Worm (Caenorhabditis elegans): ENCODE measurements around the gene F28A10.5.
A peak's percentile ranks its signal among the peaks of the same experiment; 100 is the strongest.

F28A10.5 gene

DNA sequence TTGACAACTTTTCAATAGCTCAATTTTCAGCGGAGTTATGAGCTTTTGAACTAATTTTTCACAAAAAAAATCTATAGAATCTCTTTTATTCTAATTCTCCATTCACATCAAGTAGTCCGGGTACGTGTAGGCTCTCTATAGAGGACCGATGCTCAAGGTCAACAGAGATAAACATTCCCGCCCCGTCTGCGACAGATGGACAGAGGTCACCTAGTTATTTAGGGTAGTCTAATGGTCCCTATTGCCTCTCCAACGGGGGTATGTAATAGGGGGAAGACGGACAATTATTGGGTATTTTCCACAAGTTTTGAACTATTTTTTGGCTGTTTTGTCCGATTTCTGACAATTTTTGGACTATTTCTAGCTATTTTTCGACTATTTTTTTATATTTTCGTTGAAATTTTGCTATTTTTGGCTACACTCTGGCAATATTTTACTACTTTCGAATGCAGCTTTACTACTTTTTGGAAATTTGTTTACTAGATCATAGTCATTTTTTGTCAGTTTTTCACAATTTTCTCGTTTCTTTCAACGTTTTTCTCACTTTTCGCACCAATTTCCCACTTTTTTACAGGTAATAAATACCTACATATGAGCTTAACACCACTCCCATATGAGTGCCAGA is 17.9 kb upstream of the F28A10.5 start, which contains the start of gene fbxc-51:
Gene fbxc-51 (plus strand): TSS at position 575 of the 625 bp plus-strand sequence.
- TF ChIP-seq somi-1 (GFP tag; optimal IDR thresholded peaks at IDR 0.05): no peak
- no peak for TF ChIP-seq ekl-4 (GFP tag; IDR thresholded peaks at IDR 0.05)
- no peak for TF ChIP-seq die-1 (tag; optimal IDR thresholded peaks at IDR 0.05)
- TF ChIP-seq F49E8.2 (tag; optimal IDR thresholded peaks at IDR 0.05; ENCODE audit: insufficient read depth): no peak
- no peak for TF ChIP-seq cebp-1 (GFP tag; IDR thresholded peaks at IDR 0.05)
- TF ChIP-seq cebp-1 (tag; optimal IDR thresholded peaks at IDR 0.05): no peak
- TF ChIP-seq snpc-1.3 (tag; optimal IDR thresholded peaks at IDR 0.05; ENCODE audit: insufficient read depth): no peak

DNA sequence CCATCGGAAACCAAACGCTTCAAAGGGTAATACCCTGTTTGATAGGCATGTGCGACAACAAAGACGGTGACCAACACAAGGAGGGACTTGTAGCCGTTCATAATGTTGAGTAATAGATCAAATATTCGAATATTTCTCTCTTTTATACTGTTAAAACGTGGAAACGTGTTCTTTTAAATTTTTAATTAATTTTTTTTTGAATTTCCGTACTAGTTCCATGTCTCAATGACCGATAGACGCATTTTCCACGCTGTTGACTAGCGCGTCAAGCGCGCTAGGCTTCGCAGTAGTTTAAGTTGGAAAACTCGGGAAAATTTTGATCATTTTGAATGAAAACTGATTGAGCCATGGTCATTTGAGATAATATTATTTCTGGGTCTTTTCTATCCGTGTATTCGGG is 16.3 kb upstream of the F28A10.5 start, which contains the start of gene Y46B2A.3:
Gene Y46B2A.3 (minus strand): TSS at position 101 of the 400 bp plus-strand sequence.
- TF ChIP-seq nfya-1 (tag; optimal IDR thresholded peaks at IDR 0.05; ENCODE audit: borderline replicate concordance, insufficient read depth) (no peak), rec-8 (tag; optimal IDR thresholded peaks at IDR 0.05) (no peak), aptf-3 (GFP tag; IDR thresholded peaks at IDR 0.05) (no peak), snpc-1.1 (tag; optimal IDR thresholded peaks at IDR 0.05; ENCODE audit: insufficient read depth) (no peak), ets-4 (GFP tag; optimal IDR thresholded peaks at IDR 0.05) (no peak), ccch-3 (GFP tag; optimal IDR thresholded peaks at IDR 0.05) (no peak), egl-44 (GFP tag; IDR thresholded peaks at IDR 0.05) (no peak), B0019.2 (GFP tag; conservative IDR thresholded peaks at IDR 0.05) (no peak), nhr-27 (tag; optimal IDR thresholded peaks at IDR 0.05) (no peak), ztf-26 (tag; optimal IDR thresholded peaks at IDR 0.05) (no peak), hsf-1 (GFP tag; IDR thresholded peaks at IDR 0.05) (no peak), F57C9.4 (tag; optimal IDR thresholded peaks at IDR 0.05) (no peak), unc-130 (GFP tag; optimal IDR thresholded peaks at IDR 0.05) (no peak), fkh-3 (tag; optimal IDR thresholded peaks at IDR 0.05) (no peak), dpff-1 (tag; optimal IDR thresholded peaks at IDR 0.05) (no peak), mes-4 (tag; optimal IDR thresholded peaks at IDR 0.05) (no peak), zfh-2 (GFP tag; conservative IDR thresholded peaks at IDR 0.05) (no peak)

DNA sequence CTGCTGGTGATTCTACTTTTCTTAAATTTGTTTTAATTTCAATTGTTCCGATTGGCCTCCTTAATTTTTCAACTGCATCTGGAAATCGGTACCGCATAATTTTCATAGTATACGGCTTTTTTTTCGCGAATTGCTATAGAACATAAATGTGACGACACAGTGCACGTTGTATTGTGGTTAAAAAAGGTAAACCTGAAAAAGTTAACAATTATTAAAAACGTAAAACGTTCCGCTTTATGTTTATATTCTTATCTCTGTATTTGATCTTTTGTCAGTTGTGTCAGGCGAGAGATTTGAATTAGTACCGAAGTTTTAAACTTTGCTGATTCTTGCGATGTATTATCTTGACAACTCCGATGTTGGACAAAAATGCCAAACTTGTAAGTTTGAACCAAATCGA is 11.1 kb upstream of the F28A10.5 start, which contains the start of gene Y46B2A.4:
Gene Y46B2A.4 (plus strand): TSS at position 301 of the 400 bp plus-strand sequence.
- TF ChIP-seq T26A5.8 (tag; optimal IDR thresholded peaks at IDR 0.05) (no peak), cebp-2 (GFP tag; IDR thresholded peaks at IDR 0.05) (no peak), nfya-1 (tag; optimal IDR thresholded peaks at IDR 0.05; ENCODE audit: borderline replicate concordance, insufficient read depth) (no peak), lin-26 (GFP tag; IDR thresholded peaks at IDR 0.05) (no peak), efl-1 (GFP tag; optimal IDR thresholded peaks at IDR 0.05) (no peak), ama-1 (optimal IDR thresholded peaks at IDR 0.05) (no peak), ama-1 (GFP tag; optimal IDR thresholded peaks at IDR 0.05) (no peak), ceh-100 (GFP tag; IDR thresholded peaks at IDR 0.05) (no peak)

- TF ChIP-seq rcor-1 (GFP tag; IDR thresholded peaks at IDR 0.05) (0 out of 2 replicates have a peak, but pooled peaks have one; percentile 40), let-526 (GFP tag; IDR thresholded peaks at IDR 0.05) (0 out of 2 replicates have a peak, but pooled peaks have one; percentile 55), Y79H2A.3 (GFP tag; conservative IDR thresholded peaks at IDR 0.05) (no peak), pbrm-1 (GFP tag; IDR thresholded peaks at IDR 0.05) (no peak), K12H6.12 (tag; optimal IDR thresholded peaks at IDR 0.05) (peak; percentile 23), F57C9.4 (tag; optimal IDR thresholded peaks at IDR 0.05) (no peak), ceh-27 (GFP tag; optimal IDR thresholded peaks at IDR 0.05) (peak; percentile 25), egl-44 (GFP tag; IDR thresholded peaks at IDR 0.05) (no peak), nfyb-1 (GFP tag; IDR thresholded peaks at IDR 0.05) (0 out of 2 replicates have a peak, but pooled peaks have one; percentile 52), F33H1.4 (GFP tag; IDR thresholded peaks at IDR 0.05) (no peak), ztf-25 (GFP tag; IDR thresholded peaks at IDR 0.05) (no peak), tbp1 (GFP tag; optimal IDR thresholded peaks at IDR 0.05) (peak; percentile 35), ztf-22 (GFP tag; optimal IDR thresholded peaks at IDR 0.05) (no peak), F52B5.7 (tag; optimal IDR thresholded peaks at IDR 0.05) (no peak), ztf-28 (GFP tag; IDR thresholded peaks at IDR 0.05) (no peak), ceh-40 (GFP tag; IDR thresholded peaks at IDR 0.05) (no peak)
Observed at ce11 chrII:848519-848918, 1.9 kb downstream of the F28A10.5 start, which contains the start of the genes acdh-9 and F28A10.13. Gene acdh-9 (minus strand): TSS chrII:848603. Gene F28A10.13 (plus strand): TSS chrII:848812.
